Worm (Caenorhabditis elegans): ENCODE results near the gene F40F8.1.

F40F8.1 gene

DNA sequence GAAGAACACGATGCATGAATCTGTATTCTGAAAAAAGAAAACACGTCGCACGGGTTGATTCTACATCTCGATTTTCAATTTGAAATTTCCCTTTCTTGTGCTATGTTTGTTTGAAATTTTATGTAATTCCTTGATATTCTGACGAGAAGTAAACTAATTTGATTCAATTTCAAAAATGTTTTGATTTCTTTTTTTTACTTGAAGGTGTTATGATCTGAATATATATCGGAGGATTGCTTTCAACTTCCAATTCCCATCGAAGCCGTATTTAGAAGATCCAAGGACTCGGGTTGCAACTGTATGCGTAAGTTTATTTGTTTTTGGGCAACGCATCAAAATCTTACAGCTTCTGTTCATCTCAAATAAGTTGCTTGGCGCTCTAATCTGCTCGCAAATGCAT is at the start of gene F40F8.1:
Gene F40F8.1, plus strand, starts transcription at position 301 of the 400 bp plus-strand sequence.
- TF ChIP-seq dao-5 (tag; optimal IDR thresholded peaks at IDR 0.05) (no peak), him-1 (tag; optimal IDR thresholded peaks at IDR 0.05) (no peak), W03F9.2 (tag; optimal IDR thresholded peaks at IDR 0.05) (no peak)

DNA sequence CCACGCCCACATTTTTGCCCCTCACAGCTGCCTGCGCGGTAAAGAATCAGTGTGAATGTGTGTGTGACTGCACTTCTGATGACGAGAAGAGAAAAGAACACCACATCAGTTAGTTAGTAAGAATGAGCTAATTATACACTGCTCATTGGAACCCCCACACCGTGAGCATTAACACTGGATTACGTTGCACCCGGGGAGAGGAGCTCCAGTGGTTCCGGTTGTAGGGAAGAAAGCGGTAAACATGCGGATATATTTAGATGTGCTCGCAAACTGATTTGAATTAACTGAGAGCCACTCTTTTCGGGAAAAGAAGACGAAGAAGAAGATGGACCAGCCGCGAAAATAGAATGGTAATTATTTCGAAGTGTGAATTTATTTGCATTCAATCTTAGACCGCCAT is 40.7 kb upstream of the F40F8.1 start:
- TF ChIP-seq him-1 (tag; optimal IDR thresholded peaks at IDR 0.05) (no peak), dao-5 (tag; optimal IDR thresholded peaks at IDR 0.05) (no peak), W03F9.2 (tag; optimal IDR thresholded peaks at IDR 0.05) (no peak)

DNA sequence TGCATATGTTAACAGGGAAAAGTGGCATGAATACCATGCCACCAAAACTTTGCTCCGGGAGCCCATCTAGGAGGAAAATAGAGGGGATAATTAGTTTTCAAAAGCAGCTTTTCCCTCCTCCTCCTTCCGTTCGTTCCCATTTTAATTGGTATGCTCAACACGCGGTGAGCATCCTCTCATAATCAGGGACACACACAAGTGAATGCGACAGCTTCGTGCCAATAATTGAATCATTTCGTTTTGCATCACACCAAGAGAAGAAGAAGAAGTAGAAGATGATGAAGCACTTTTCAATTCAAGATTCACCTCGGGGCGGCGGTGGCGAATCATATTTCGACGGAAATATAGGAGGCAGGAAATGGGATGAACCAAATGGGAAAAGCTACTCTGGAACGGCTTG is 39.3 kb upstream of the F40F8.1 start:
- TF ChIP-seq him-1 (tag; optimal IDR thresholded peaks at IDR 0.05) (no peak), dao-5 (tag; optimal IDR thresholded peaks at IDR 0.05) (no peak)

DNA sequence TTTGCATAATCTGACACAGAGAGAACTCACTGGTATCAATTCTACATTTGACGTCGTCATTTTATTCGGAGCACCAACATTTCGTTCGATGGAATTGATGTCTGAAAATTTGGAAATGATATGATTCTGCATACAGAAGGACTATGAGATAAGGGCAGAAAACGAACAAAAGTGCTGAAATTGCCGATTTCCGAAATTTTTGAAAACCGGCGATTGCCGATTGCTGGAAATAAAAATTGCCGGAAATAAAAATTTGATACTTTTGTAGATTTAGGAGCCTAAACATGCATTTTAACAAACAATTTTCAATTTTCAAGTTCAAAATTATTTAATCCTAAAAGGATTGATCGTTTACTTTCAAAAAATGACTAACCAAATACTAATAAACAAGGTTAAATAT is 38.1 kb upstream of the F40F8.1 start, which contains the start of gene unc-53:
Gene unc-53, minus strand, starts transcription at position 101 of the 400 bp plus-strand sequence.
- TF ChIP-seq him-1 (tag; optimal IDR thresholded peaks at IDR 0.05) (no peak), W03F9.2 (tag; optimal IDR thresholded peaks at IDR 0.05) (no peak), dao-5 (tag; optimal IDR thresholded peaks at IDR 0.05) (no peak)

DNA sequence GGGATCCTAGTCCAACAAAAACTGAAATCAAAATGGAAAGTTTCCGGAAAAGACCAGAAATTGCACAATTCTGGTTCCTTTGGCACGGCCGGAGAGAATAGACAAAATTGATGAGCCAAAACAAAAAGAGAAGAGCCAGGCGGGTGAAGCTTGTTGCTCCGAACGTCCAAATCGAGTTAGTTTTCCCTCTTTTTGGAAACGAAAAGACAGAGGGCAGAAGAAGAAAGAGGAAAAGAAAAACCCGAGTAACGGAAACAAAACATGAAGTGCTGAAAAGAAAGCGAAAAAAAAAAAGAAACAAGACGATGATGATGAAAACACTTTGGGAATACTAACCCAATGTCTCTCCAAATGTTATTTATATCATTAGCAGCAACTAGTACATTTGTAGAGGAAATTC is 35.9 kb upstream of the F40F8.1 start:
- no peak for TF ChIP-seq dao-5 (tag; optimal IDR thresholded peaks at IDR 0.05)
- TF ChIP-seq W03F9.2 (tag; optimal IDR thresholded peaks at IDR 0.05) = no peak
- no peak for TF ChIP-seq him-1 (tag; optimal IDR thresholded peaks at IDR 0.05)

ce11 chrII:11092413-11092812 is 35.1 kb upstream of the F40F8.1 start, which contains the start of gene rpl-42:
Gene rpl-42 (plus strand): TSS chrII:11092713.
- TF ChIP-seq dao-5 (tag; optimal IDR thresholded peaks at IDR 0.05) = no peak
- TF ChIP-seq W03F9.2 (tag; optimal IDR thresholded peaks at IDR 0.05) = no peak
- no peak for TF ChIP-seq him-1 (tag; optimal IDR thresholded peaks at IDR 0.05)

ce11 chrII:11094431-11094830 is 33.0 kb upstream of the F40F8.1 start:
- TF ChIP-seq him-1 (tag; optimal IDR thresholded peaks at IDR 0.05) = no peak
- TF ChIP-seq W03F9.2 (tag; optimal IDR thresholded peaks at IDR 0.05) = no peak
- TF ChIP-seq dao-5 (tag; optimal IDR thresholded peaks at IDR 0.05) = no peak

- TF ChIP-seq W03F9.2 (tag; optimal IDR thresholded peaks at IDR 0.05) (no peak), dao-5 (tag; optimal IDR thresholded peaks at IDR 0.05) (no peak), him-1 (tag; optimal IDR thresholded peaks at IDR 0.05) (no peak)
These were observed 31.2 kb upstream of the F40F8.1 start, which contains the start of gene nbs-1 for ce11 chrII:11096233-11096632. Gene nbs-1 (minus strand): TSS chrII:11096478.

ce11 chrII:11097154-11097887 is 30.1 kb upstream of the F40F8.1 start, which contains the start of the genes rpl-36.A and nuo-1:
Gene rpl-36.A (minus strand): TSS chrII:11097204.
Gene nuo-1 (plus strand): TSS chrII:11097837.
- TF ChIP-seq dao-5 (tag; optimal IDR thresholded peaks at IDR 0.05) (no peak), him-1 (tag; optimal IDR thresholded peaks at IDR 0.05) (peak; percentile 28), W03F9.2 (tag; optimal IDR thresholded peaks at IDR 0.05) (peak; percentile 87)

DNA sequence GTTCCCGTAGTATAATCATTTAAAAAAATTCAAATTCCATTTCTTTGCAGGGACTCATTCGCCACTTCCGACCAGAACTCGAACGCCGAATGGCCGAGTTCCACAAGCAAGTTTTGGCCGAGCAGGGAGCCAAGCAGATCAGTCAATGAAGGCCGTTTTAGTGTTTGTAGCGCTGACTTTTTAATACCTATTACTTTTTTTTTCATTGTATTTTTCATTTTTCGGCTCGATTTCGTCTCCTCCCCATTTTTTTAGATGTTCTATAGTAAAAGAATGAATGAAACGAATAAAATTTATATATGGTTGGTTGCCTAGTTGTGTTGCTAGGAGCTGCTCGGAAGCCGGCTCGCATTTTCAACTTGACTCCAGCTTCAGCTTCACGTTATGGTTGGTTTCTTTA is 27.6 kb upstream of the F40F8.1 start, which contains the start of gene C09H10.4:
Gene C09H10.4, plus strand, starts transcription at position 301 of the 400 bp plus-strand sequence.
- TF ChIP-seq dao-5 (tag; optimal IDR thresholded peaks at IDR 0.05) (no peak), him-1 (tag; optimal IDR thresholded peaks at IDR 0.05) (no peak), W03F9.2 (tag; optimal IDR thresholded peaks at IDR 0.05) (no peak)

DNA sequence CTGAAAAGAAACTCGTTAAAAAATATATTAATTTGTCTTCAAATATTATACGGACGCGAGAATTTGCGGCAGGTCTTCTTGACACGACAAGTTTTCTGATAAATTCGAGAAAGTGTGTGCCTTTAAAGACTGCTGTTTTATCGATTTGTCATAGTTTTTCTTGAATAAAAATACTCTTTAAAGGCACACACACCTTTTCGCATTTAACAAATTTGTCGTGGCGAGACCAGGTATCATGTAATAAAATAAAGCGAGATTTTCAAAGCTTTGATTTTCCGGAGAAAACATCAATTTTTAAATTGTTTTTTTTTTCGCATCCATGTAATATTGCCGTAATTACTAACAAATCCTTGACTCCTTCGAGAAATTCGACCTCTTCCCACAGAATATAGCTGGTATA is 26.3 kb upstream of the F40F8.1 start:
- no peak for TF ChIP-seq him-1 (tag; optimal IDR thresholded peaks at IDR 0.05)
- no peak for TF ChIP-seq W03F9.2 (tag; optimal IDR thresholded peaks at IDR 0.05)
- TF ChIP-seq dao-5 (tag; optimal IDR thresholded peaks at IDR 0.05) = no peak

ce11 chrII:11103052-11103451 is 24.4 kb upstream of the F40F8.1 start:
- TF ChIP-seq W03F9.2 (tag; optimal IDR thresholded peaks at IDR 0.05) (peak; percentile 64), him-1 (tag; optimal IDR thresholded peaks at IDR 0.05) (no peak)

ce11 chrII:11103657-11104056 is 23.8 kb upstream of the F40F8.1 start, which contains the start of gene C09H10.5:
Gene C09H10.5 (minus strand): TSS chrII:11103757.
- TF ChIP-seq W03F9.2 (tag; optimal IDR thresholded peaks at IDR 0.05) = no peak
- no peak for TF ChIP-seq dao-5 (tag; optimal IDR thresholded peaks at IDR 0.05)
- TF ChIP-seq him-1 (tag; optimal IDR thresholded peaks at IDR 0.05) = no peak

- TF ChIP-seq dao-5 (tag; optimal IDR thresholded peaks at IDR 0.05) (no peak), him-1 (tag; optimal IDR thresholded peaks at IDR 0.05) (no peak), W03F9.2 (tag; optimal IDR thresholded peaks at IDR 0.05) (no peak)
These were observed 23.3 kb upstream of the F40F8.1 start, which contains the start of gene C09H10.9 for ce11 chrII:11104162-11104561. Gene C09H10.9 (plus strand): TSS chrII:11104462.

All from whole organism, L4/young adult.